Fruit fly (Drosophila melanogaster) whole organism, embryonic: ENCODE data around the gene CG34251.

ENCODE experiments used
- CG10267 ChIP-seq: fragments of 200-800 bp; sonication (Bioruptor generic); optimal IDR thresholded peaks from 2 replicates; lab custom pipeline; 2018; ENCODE audit warnings: missing biosample characterization, mild to moderate bottlenecking, missing genetic modification characterization, moderate library complexity
- CG9932 ChIP-seq: fragments of 200-800 bp; sonication (Bioruptor generic); IDR thresholded peaks from 2 replicates; pipeline ENCODE4 v1.3.6; 2022; ENCODE audit warnings: missing biosample characterization, missing genetic modification characterization
- Dbx ChIP-seq: fragments of 200-800 bp; sonication (Bioruptor generic); IDR thresholded peaks from 3 replicates; pipeline ENCODE4 v1.3.6; 2022; ENCODE audit warnings: missing biosample characterization, missing genetic modification characterization
- PHDP ChIP-seq: fragments of 200-800 bp; sonication (Bioruptor generic); optimal IDR thresholded peaks from 3 replicates; lab custom pipeline; 2018; ENCODE audit warnings: missing biosample characterization, mild to moderate bottlenecking, missing genetic modification characterization, moderate library complexity
- chm ChIP-seq: fragments of 200-800 bp; sonication (Bioruptor generic); IDR thresholded peaks from 2 replicates; pipeline ENCODE4 v1.3.6; 2022; ENCODE audit warnings: missing biosample characterization, missing genetic modification characterization

dm6 chr3L:17652878-17653700, 18.3 kb upstream of the CG34251 start:
- TF ChIP-seq chm (GFP tag; lab: Robert Waterston, UW) (no peak), CG9932 (peak; percentile 43; the same call in 1 of the 2 replicates), Dbx (peak; percentile 88), CG10267 (tag; lab: Kevin White, UChicago) (no peak), PHDP (tag; lab: Kevin White, UChicago) (peak; percentile 54)
